Worm (Caenorhabditis elegans): Measurements from ENCODE around the gene lpr-2.

Gene lpr-2

ce11 chrIV:11759852-11760251, 19.2 kb upstream of the lpr-2 start (continued):
- TF ChIP-seq zag-1 (tag; optimal IDR thresholded peaks at IDR 0.05) (no peak), lin-39 (tag; optimal IDR thresholded peaks at IDR 0.05) (no peak)

DNA sequence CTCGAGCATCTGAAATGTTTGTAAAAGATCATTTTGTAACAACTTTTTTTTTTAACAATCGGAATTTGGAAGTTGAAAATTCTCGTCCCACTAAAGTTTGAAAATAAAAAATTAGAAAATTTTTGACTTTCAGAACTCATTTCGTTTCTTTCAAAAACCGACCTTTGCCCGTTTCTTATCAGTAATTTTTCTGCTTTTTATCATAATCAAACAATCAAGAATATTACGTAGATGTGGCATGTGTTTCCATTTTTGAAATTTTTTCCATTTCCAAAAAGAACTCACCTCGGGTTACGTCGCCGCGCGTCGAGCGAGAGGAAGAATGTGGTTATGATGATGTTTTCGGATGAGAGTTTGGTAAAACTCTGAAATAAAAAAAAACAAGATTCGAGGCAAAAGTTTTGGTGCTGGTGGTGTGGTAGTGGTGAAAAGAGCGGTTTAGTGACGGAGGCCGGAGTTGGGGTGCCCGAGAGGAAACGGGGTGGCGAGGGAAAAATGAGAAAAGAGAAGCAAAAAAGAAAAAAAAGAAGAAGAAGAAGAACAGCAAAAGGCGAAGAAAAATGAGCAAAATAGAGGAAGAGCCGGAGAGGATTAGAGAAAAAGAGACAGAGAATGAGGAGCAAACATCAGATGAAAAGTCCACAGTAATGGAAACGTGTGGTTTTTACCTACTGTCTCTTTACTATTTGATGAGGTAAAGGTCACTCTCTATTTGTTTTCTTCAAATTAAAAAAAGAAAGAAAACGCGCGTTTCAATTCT, 18.1 kb upstream of the lpr-2 start, which contains the start of gene T12A7.2:
Gene T12A7.2 (minus strand): TSS at position 412 of the 760 bp plus-strand sequence.
- TF ChIP-seq nhr-237 (tag; optimal IDR thresholded peaks at IDR 0.05): no peak
- peak; percentile 4 for TF ChIP-seq snu-23 (GFP tag; optimal IDR thresholded peaks at IDR 0.05)
- TF ChIP-seq efl-1 (optimal IDR thresholded peaks at IDR 0.05): peak in 1 of 2 experiments; percentile 23
- TF ChIP-seq efl-1 (GFP tag; optimal IDR thresholded peaks at IDR 0.05 in 1 of 2): peak in 1 of 2 experiments; percentile 90
- TF ChIP-seq dsc-1 (tag; optimal IDR thresholded peaks at IDR 0.05): peak; percentile 21
- TF ChIP-seq sox-4 (tag; optimal IDR thresholded peaks at IDR 0.05): no peak
- peak in 1 of 2 experiments; percentile 38 for TF ChIP-seq lsy-2 (tag; optimal IDR thresholded peaks at IDR 0.05)
- peak; percentile 2 for TF ChIP-seq rnt-1 (tag; optimal IDR thresholded peaks at IDR 0.05)
- TF ChIP-seq swsn-7 (tag; optimal IDR thresholded peaks at IDR 0.05): peak; percentile 7
- TF ChIP-seq hpl-2 (GFP tag; optimal IDR thresholded peaks at IDR 0.05): no peak
- TF ChIP-seq elt-2 (tag; optimal IDR thresholded peaks at IDR 0.05): peak; percentile 77
- peak; percentile 41 for TF ChIP-seq nhr-71 (tag; optimal IDR thresholded peaks at IDR 0.05)
- TF ChIP-seq nhr-47 (tag; optimal IDR thresholded peaks at IDR 0.05): peak; percentile 38
- TF ChIP-seq lin-14 (GFP tag; optimal IDR thresholded peaks at IDR 0.05): peak; percentile 56
- TF ChIP-seq tbx-2 (tag; optimal IDR thresholded peaks at IDR 0.05): peak; percentile 7

DNA sequence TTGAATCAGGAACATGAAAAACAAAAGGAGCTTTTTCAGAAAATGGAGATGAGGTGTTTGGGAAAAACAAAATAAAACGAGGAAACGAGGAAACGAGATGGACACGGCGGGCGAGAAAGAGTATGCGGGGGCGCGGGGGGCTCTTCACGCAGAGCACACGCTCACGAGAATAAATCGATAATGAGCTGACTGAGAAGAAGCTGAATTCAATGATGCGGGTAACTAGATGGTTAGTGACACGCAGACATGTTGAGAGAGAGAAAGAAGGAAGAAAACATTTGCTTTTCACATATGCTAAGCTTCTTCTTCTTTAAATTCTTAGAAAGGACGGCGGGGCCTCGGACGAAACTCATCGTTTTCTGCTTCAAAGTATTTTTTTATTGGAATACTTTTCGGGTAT, 13.5 kb upstream of the lpr-2 start:
- TF ChIP-seq nhr-84 (tag; optimal IDR thresholded peaks at IDR 0.05) (no peak), elt-2 (tag; optimal IDR thresholded peaks at IDR 0.05) (no peak), mep-1 (tag; optimal IDR thresholded peaks at IDR 0.05) (peak; percentile 28), tlp-1 (tag; optimal IDR thresholded peaks at IDR 0.05) (no peak), swsn-7 (tag; optimal IDR thresholded peaks at IDR 0.05) (peak; percentile 73), lsy-2 (tag; optimal IDR thresholded peaks at IDR 0.05) (peak; percentile 56 to 58), sup-37 (GFP tag; optimal IDR thresholded peaks at IDR 0.05) (no peak), fos-1 (tag; optimal IDR thresholded peaks at IDR 0.05) (no peak), hlh-4 (tag; optimal IDR thresholded peaks at IDR 0.05) (no peak), rnt-1 (tag; optimal IDR thresholded peaks at IDR 0.05) (peak; percentile 54), dpl-1 (GFP tag; optimal IDR thresholded peaks at IDR 0.05) (peak in 1 of 3 experiments; percentile 34), sptf-1 (tag; optimal IDR thresholded peaks at IDR 0.05) (no peak), unc-130 (tag; optimal IDR thresholded peaks at IDR 0.05) (no peak), egl-13 (tag; optimal IDR thresholded peaks at IDR 0.05) (peak; percentile 75), C04F5.9 (tag; optimal IDR thresholded peaks at IDR 0.05) (no peak), mdl-1 (tag; optimal IDR thresholded peaks at IDR 0.05) (no peak), nhr-28 (tag; optimal IDR thresholded peaks at IDR 0.05) (no peak), egl-27 (tag; optimal IDR thresholded peaks at IDR 0.05) (no peak), aly-2 (tag; optimal IDR thresholded peaks at IDR 0.05) (no peak), nhr-47 (tag; optimal IDR thresholded peaks at IDR 0.05) (peak; percentile 79), elt-3 (tag; optimal IDR thresholded peaks at IDR 0.05) (no peak), ztf-4 (tag; optimal IDR thresholded peaks at IDR 0.05) (no peak), nhr-19 (GFP tag; conservative IDR thresholded peaks at IDR 0.05) (peak; percentile 49), nhr-90 (tag; optimal IDR thresholded peaks at IDR 0.05; ENCODE audit: poor library complexity) (no peak), tbx-2 (tag; optimal IDR thresholded peaks at IDR 0.05) (peak; percentile 57), nhr-77 (tag; optimal IDR thresholded peaks at IDR 0.05) (no peak), ceh-90 (tag; optimal IDR thresholded peaks at IDR 0.05) (no peak), fkh-8 (tag; optimal IDR thresholded peaks at IDR 0.05) (peak; percentile 94), ceh-8 (GFP tag; optimal IDR thresholded peaks at IDR 0.05) (peak; percentile 15), vab-15 (tag; optimal IDR thresholded peaks at IDR 0.05) (no peak), nhr-237 (tag; optimal IDR thresholded peaks at IDR 0.05) (no peak), unc-86 (tag; optimal IDR thresholded peaks at IDR 0.05) (peak; percentile 75), lir-3 (tag; optimal IDR thresholded peaks at IDR 0.05; ENCODE audit: poor library complexity) (peak; percentile 37), alr-1 (tag; optimal IDR thresholded peaks at IDR 0.05; ENCODE audit: borderline replicate concordance) (no peak), hpl-2 (GFP tag; optimal IDR thresholded peaks at IDR 0.05) (no peak), ets-5 (GFP tag; IDR thresholded peaks at IDR 0.05) (no peak), sox-4 (tag; optimal IDR thresholded peaks at IDR 0.05) (peak; percentile 3), lin-35 (GFP tag; optimal IDR thresholded peaks at IDR 0.05) (peak in 1 of 2 experiments; percentile 58), unc-30 (tag; optimal IDR thresholded peaks at IDR 0.05) (peak; percentile 35)
